Fruit fly (Drosophila melanogaster) whole organism, pupa: ENCODE data around the gene CG17271.

Source experiments
- CG12605 ChIP-seq: fragments of 200-800 bp; sonication (Bioruptor generic); IDR thresholded peaks from 2 replicates; pipeline ENCODE4 v1.3.6; 2022; ENCODE audit warnings: missing biosample characterization, missing genetic modification characterization
- CG13204 ChIP-seq: fragments of 200-800 bp; sonication (Bioruptor generic); optimal IDR thresholded peaks from 2 replicates; lab custom pipeline; 2018; ENCODE audit warnings: missing biosample characterization, mild to moderate bottlenecking, missing genetic modification characterization, moderate library complexity
- CG15710 ChIP-seq: fragments of 200-800 bp; sonication (Bioruptor generic); optimal IDR thresholded peaks from 2 replicates; lab custom pipeline; 2018; ENCODE audit warnings: missing biosample characterization, mild to moderate bottlenecking, missing genetic modification characterization, moderate library complexity
- CG4496 ChIP-seq: fragments of 200-800 bp; sonication (Bioruptor generic); IDR thresholded peaks from 3 replicates; pipeline ENCODE4 v1.3.6; 2022; ENCODE audit warnings: missing biosample characterization, missing genetic modification characterization
- D1 ChIP-seq: fragments of 200-800 bp; sonication (Bioruptor generic); optimal IDR thresholded peaks from 2 replicates; lab custom pipeline; 2018; ENCODE audit warnings: missing biosample characterization, mild to moderate bottlenecking, missing genetic modification characterization, moderate library complexity
- Ets98B ChIP-seq: fragments of 200-800 bp; sonication (Bioruptor generic); IDR thresholded peaks from 2 replicates; pipeline ENCODE4 v1.3.6; 2022; ENCODE audit warnings: missing biosample characterization, missing genetic modification characterization

DNA sequence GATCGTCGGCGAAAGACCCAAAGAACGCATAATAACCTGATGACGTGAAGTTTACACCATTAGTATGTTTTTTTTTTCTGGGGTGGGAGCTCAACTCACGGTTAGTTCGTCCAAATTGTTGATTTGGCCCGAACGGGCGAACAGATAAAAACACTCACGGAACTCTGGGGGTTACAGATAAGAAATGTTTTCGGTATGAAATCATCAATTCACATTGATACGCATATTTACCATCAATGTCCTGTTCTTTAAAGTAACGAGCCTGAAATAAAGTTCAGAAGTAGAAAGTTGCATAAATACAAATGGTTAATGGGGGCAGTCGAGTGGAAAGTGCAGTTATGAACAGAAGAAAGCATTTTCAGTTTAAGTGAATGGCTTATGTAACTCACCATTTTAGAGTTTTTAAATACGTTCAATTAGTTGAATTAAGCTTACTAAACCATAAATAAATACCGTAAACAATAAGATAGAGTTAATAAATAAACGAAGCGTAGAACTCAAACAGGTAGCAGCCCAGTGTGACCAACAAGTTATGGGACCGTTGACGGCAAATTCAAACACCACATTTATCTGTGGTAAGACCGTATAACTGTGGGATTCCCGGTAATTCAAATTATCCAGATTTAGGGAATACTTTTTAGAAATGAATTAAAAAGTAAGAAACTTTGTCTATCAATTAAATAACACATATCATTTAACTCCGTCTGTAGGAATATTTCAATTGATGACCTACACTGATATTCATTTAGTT lies 2.2 kb upstream of the CG17271 start, which contains the start of gene CG17272:
- TF ChIP-seq CG15710 (tag; lab: Kevin White, UChicago) (no peak), CG13204 (GFP tag; lab: Kevin White, UChicago) (no peak), Ets98B (no peak), CG4496 (GFP tag; lab: Robert Waterston, UW) (no peak), D1 (tag; lab: Kevin White, UChicago) (no peak), CG12605 (GFP tag; lab: Robert Waterston, UW) (peak; percentile 65; the same call in 1 of the 2 replicates)
